Fruit fly (Drosophila melanogaster): ENCODE results near the gene CG3625.

Gene CG3625

DNA sequence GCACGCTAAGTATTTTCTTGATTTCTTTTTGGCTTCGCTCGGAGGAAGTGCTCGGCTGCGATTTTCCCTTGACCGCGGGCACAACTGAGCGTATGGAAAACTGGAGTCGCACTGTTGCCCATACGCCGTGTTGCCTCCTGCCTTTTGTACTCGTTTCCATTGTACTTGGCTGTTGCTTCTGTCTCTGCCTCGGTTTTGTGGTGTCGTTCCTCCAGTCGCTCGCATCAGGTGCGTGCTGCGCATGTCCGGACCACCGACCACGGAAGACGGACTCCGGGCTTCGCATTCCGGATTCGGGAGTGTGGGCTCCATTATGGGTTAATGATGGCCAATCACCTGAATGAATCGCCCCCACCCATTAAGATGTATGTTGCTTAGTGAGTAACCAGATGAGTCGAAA lies at the start of gene CG3625:
TSS of gene CG3625 (minus strand) at position 139 of the 400 bp plus-strand sequence.
- TF ChIP-seq CG7045 (GFP tag; optimal IDR thresholded peaks at IDR 0.05) (no peak), CG7101 (tag; optimal IDR thresholded peaks at IDR 0.05) (no peak)

dm6 chr2L:332235-332634 lies 40.6 kb upstream of the CG3625 start, which contains the start of gene CG31921:
CG31921 (minus strand) TSS chr2L:332335.
- no peak for TF ChIP-seq cnc (optimal IDR thresholded peaks at IDR 0.05)
- no peak for TF ChIP-seq Hr96 (GFP tag; optimal IDR thresholded peaks at IDR 0.05)
- no peak for TF ChIP-seq CG12768 (GFP tag; optimal IDR thresholded peaks at IDR 0.05)

dm6 chr2L:329661-330060 lies 38.1 kb upstream of the CG3625 start, which contains the start of gene CG43755:
CG43755 (minus strand) TSS chr2L:329761.
- TF ChIP-seq Clk (GFP tag; optimal IDR thresholded peaks at IDR 0.05) (no peak), CG7045 (GFP tag; optimal IDR thresholded peaks at IDR 0.05) (no peak), cnc (optimal IDR thresholded peaks at IDR 0.05) (no peak), pad (GFP tag; optimal IDR thresholded peaks at IDR 0.05) (no peak), CG11617 (GFP tag; optimal IDR thresholded peaks at IDR 0.05) (no peak), Mnt (GFP tag; optimal IDR thresholded peaks at IDR 0.05) (no peak), CG1620 (GFP tag; optimal IDR thresholded peaks at IDR 0.05) (no peak), cic (GFP tag; optimal IDR thresholded peaks at IDR 0.05) (no peak), CG12768 (GFP tag; optimal IDR thresholded peaks at IDR 0.05) (no peak), toe (GFP tag; optimal IDR thresholded peaks at IDR 0.05) (no peak), bab1 (GFP tag; optimal IDR thresholded peaks at IDR 0.05) (no peak), CG7101 (tag; optimal IDR thresholded peaks at IDR 0.05) (no peak), Hr96 (GFP tag; optimal IDR thresholded peaks at IDR 0.05) (no peak)

DNA sequence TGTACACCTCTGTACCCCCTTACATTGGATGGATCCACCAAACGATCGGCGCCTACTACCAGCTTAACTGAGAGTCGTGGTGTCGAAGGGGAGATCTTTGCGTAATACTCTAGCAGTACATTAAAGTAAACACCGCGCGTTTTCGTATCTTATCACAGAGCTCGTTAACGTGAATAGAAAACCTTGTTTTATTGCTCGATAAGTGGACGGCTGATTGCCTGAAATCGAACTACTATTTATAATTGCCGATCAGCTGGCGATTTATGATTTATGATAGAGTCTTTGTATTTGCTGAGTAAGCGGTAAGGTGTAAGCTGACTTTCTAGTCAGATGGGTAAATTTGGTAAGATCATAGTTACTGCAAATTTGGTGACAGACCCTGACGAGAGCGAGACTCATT lies 31.3 kb upstream of the CG3625 start:
- TF ChIP-seq CG12768 (GFP tag; optimal IDR thresholded peaks at IDR 0.05), result no peak
- no peak for TF ChIP-seq CG33017 (tag; optimal IDR thresholded peaks at IDR 0.05)
- TF ChIP-seq CG7101 (tag; optimal IDR thresholded peaks at IDR 0.05), result peak; percentile 5
- peak; percentile 25 for TF ChIP-seq ovo (GFP tag; optimal IDR thresholded peaks at IDR 0.05)
- no peak for TF ChIP-seq Crg-1 (GFP tag; optimal IDR thresholded peaks at IDR 0.05)
- peak; percentile 84 for TF ChIP-seq cic (GFP tag; optimal IDR thresholded peaks at IDR 0.05)
- TF ChIP-seq toe (GFP tag; optimal IDR thresholded peaks at IDR 0.05), result no peak
- no peak for TF ChIP-seq CG14711 (tag; optimal IDR thresholded peaks at IDR 0.05)
- TF ChIP-seq Mnt (GFP tag; optimal IDR thresholded peaks at IDR 0.05), result no peak
- no peak for TF ChIP-seq cnc (optimal IDR thresholded peaks at IDR 0.05)
- no peak for TF ChIP-seq CG7045 (GFP tag; optimal IDR thresholded peaks at IDR 0.05)

DNA sequence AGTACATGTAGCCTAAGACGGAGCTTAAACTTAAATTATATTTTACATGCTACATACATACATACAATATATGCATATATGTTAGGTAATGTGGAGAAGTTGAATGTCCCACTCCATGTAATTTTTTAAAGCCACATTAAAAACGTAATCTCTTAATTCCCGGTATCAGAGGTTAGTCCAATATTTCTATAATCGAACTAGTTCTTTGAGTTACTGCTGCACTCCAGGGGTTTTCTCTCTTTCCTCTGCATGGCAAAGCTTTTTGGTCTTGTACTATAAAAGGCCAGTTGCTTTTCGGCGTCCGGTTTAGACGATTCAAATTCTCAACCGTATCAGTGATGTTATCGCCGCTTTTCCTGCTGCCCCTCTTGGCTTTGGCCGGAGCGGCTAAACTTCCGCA lies 30.2 kb upstream of the CG3625 start, which contains the start of gene CG33127:
TSS of gene CG33127 (plus strand) at position 309 of the 400 bp plus-strand sequence.
- TF ChIP-seq Clk (GFP tag; optimal IDR thresholded peaks at IDR 0.05) (no peak), cic (GFP tag; optimal IDR thresholded peaks at IDR 0.05) (no peak), Mnt (GFP tag; optimal IDR thresholded peaks at IDR 0.05) (no peak)

dm6 chr2L:321148-321547 lies 29.6 kb upstream of the CG3625 start, which contains the start of gene CG11911:
CG11911 (minus strand) TSS chr2L:321248.
- TF ChIP-seq CG7101 (tag; optimal IDR thresholded peaks at IDR 0.05) (no peak), bab1 (GFP tag; optimal IDR thresholded peaks at IDR 0.05) (no peak), ovo (GFP tag; optimal IDR thresholded peaks at IDR 0.05) (no peak), CG14711 (tag; optimal IDR thresholded peaks at IDR 0.05) (no peak), cnc (optimal IDR thresholded peaks at IDR 0.05) (no peak), Hr96 (GFP tag; optimal IDR thresholded peaks at IDR 0.05) (no peak), Clk (GFP tag; optimal IDR thresholded peaks at IDR 0.05) (no peak)

DNA sequence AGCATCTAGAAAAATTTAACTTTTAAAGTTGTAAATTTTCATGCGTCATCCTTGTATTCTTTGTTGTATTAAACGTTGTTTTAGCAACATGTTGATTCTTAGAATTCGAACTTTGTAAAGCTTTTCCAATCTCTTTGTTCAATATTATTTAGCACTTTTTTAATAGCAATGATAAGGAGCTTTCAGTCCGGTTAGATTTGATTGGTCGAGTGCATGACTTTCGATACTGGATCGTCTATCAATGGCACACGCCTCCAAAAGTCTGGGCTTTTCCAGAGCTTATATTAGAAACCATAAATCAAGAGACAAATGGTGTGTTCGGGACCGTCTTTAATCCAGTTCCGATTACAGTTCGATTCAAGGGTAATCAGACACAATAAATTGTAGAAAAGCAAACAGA lies 28.1 kb upstream of the CG3625 start:
- TF ChIP-seq toe (GFP tag; optimal IDR thresholded peaks at IDR 0.05), result no peak
- TF ChIP-seq cic (GFP tag; optimal IDR thresholded peaks at IDR 0.05), result peak; percentile 8
- no peak for TF ChIP-seq Clk (GFP tag; optimal IDR thresholded peaks at IDR 0.05)
- no peak for TF ChIP-seq Mnt (GFP tag; optimal IDR thresholded peaks at IDR 0.05)
- TF ChIP-seq pad (GFP tag; optimal IDR thresholded peaks at IDR 0.05), result no peak
- peak; percentile 35 for TF ChIP-seq kay (GFP tag; ENCODE audit: borderline replicate concordance)

- no peak for TF ChIP-seq pad (GFP tag; optimal IDR thresholded peaks at IDR 0.05)
- TF ChIP-seq CG5204 (GFP tag; optimal IDR thresholded peaks at IDR 0.05), result no peak
- TF ChIP-seq CG11617 (GFP tag; optimal IDR thresholded peaks at IDR 0.05), result no peak
- no peak for TF ChIP-seq Crg-1 (GFP tag; optimal IDR thresholded peaks at IDR 0.05)
- TF ChIP-seq tj (GFP tag; optimal IDR thresholded peaks at IDR 0.05), result no peak
- no peak for TF ChIP-seq CG33017 (tag; optimal IDR thresholded peaks at IDR 0.05)
- TF ChIP-seq Mnt (GFP tag; optimal IDR thresholded peaks at IDR 0.05), result no peak
- TF ChIP-seq ovo (GFP tag; optimal IDR thresholded peaks at IDR 0.05), result no peak
- TF ChIP-seq toe (GFP tag; optimal IDR thresholded peaks at IDR 0.05), result no peak
- no peak for TF ChIP-seq cnc (optimal IDR thresholded peaks at IDR 0.05)
- no peak for TF ChIP-seq Clk (GFP tag; optimal IDR thresholded peaks at IDR 0.05)
- TF ChIP-seq bab1 (GFP tag; optimal IDR thresholded peaks at IDR 0.05), result no peak
- no peak for TF ChIP-seq CG14711 (tag; optimal IDR thresholded peaks at IDR 0.05)
- no peak for TF ChIP-seq cic (GFP tag; optimal IDR thresholded peaks at IDR 0.05)
- no peak for TF ChIP-seq kay (GFP tag; ENCODE audit: borderline replicate concordance)
- no peak for TF ChIP-seq CG7045 (GFP tag; optimal IDR thresholded peaks at IDR 0.05)
- no peak for TF ChIP-seq Hr96 (GFP tag; optimal IDR thresholded peaks at IDR 0.05)
- no peak for TF ChIP-seq CG12768 (GFP tag; optimal IDR thresholded peaks at IDR 0.05)
Measured at dm6 chr2L:319159-319558, 27.6 kb upstream of the CG3625 start, which contains the start of gene CG11912. CG11912 (minus strand) TSS chr2L:319259.
